Worm (Caenorhabditis elegans) whole organism, late embryonic: ENCODE data around the gene srh-203.

Source experiments
- C38D4.7 ChIP-seq: fragments of 200-800 bp; sonication (Bioruptor generic); optimal IDR thresholded peaks from 2 replicates; lab custom pipeline; 2018; ENCODE audit warnings: mild to moderate bottlenecking, missing genetic modification characterization, moderate library complexity, missing compliant biosample characterization
- T23F11.4 ChIP-seq: fragments of 200-800 bp; sonication (Bioruptor generic); optimal IDR thresholded peaks from 2 replicates; lab custom pipeline; 2018; ENCODE audit warnings: mild to moderate bottlenecking, missing genetic modification characterization, missing compliant biosample characterization
- Y22D7AL.16 ChIP-seq: sonication (generic microtip); optimal IDR thresholded peaks from 2 replicates; lab custom pipeline; 2016; ENCODE audit warnings: missing genetic modification characterization, missing compliant biosample characterization
- ama-1 ChIP-seq: fragments of 150-350 bp; optimal IDR thresholded peaks from 2 replicates; lab custom pipeline; 2014
- ceh-30 ChIP-seq: fragments of 150-350 bp; optimal IDR thresholded peaks from 2 replicates; lab custom pipeline; 2014; ENCODE audit warnings: missing biosample characterization, missing genetic modification characterization
- ets-4 ChIP-seq: sonication (generic microtip); optimal IDR thresholded peaks from 2 replicates; lab custom pipeline; 2016; ENCODE audit warnings: missing genetic modification characterization, missing compliant biosample characterization
- nfya-1 ChIP-seq: sonication (generic microtip); optimal IDR thresholded peaks from 2 replicates; lab custom pipeline; 2017; ENCODE audit warnings: missing genetic modification characterization, mild to moderate bottlenecking, missing compliant biosample characterization, antibody characterized with exemption, moderate library complexity
- nhr-232 ChIP-seq: sonication (generic microtip); optimal IDR thresholded peaks from 2 replicates; lab custom pipeline; 2016; ENCODE audit warnings: missing genetic modification characterization, missing compliant biosample characterization
- rnt-1 ChIP-seq: sonication (generic microtip); optimal IDR thresholded peaks from 2 replicates; lab custom pipeline; 2016; ENCODE audit warnings: missing genetic modification characterization, missing compliant biosample characterization
- tbx-7 ChIP-seq: sonication (generic microtip); optimal IDR thresholded peaks from 2 replicates; lab custom pipeline; 2016; ENCODE audit warnings: missing genotype, missing genetic modification characterization, missing compliant biosample characterization
- ttx-3 ChIP-seq: sonication (generic microtip); optimal IDR thresholded peaks from 2 replicates; lab custom pipeline; 2016; ENCODE audit warnings: missing genetic modification reagents, missing genetic modification characterization, missing compliant biosample characterization
- unc-86 ChIP-seq: sonication (generic microtip); optimal IDR thresholded peaks from 2 replicates; lab custom pipeline; 2016; ENCODE audit warnings: missing genetic modification characterization, missing compliant biosample characterization

DNA sequence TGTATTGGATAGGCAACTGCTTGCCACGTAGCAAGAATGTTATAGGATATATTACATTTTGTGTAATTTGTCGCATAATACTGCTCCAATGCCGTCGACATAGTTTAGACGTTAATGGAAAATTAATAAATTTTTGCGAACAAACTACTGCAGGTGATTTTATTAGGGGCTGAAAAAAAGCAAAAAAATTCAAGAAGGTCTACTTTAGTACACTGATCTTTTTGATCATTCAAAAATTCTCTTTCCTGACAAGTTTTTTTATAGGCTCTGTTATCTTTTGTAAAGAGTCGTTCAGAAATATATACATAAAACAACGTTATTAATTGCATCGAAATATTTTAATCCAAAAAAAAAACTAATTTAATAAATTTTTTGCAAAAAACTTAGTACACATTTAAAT lies 29.0 kb upstream of the srh-203 start, which contains the start of gene srh-111:
- no peak for TF ChIP-seq C38D4.7 (GFP tag; lab: Kevin White, UChicago)
- TF ChIP-seq unc-86 (tag; lab: Kevin White, UChicago), result no peak
- no peak for TF ChIP-seq nfya-1 (tag; lab: Kevin White, UChicago)
- TF ChIP-seq ets-4, result no peak
- no peak for TF ChIP-seq tbx-7 (tag; lab: Kevin White, UChicago)
- no peak for TF ChIP-seq T23F11.4 (GFP tag; lab: Kevin White, UChicago)
- no peak for TF ChIP-seq ttx-3 (tag; lab: Kevin White, UChicago)
- no peak for TF ChIP-seq ama-1 (lab: Kevin White, UChicago)
- TF ChIP-seq Y22D7AL.16 (tag; lab: Kevin White, UChicago), result no peak
- no peak for TF ChIP-seq rnt-1 (tag; lab: Kevin White, UChicago)
- no peak for TF ChIP-seq ceh-30 (tag; lab: Kevin White, UChicago)
- TF ChIP-seq nhr-232, result no peak
